Worm (Caenorhabditis elegans) whole organism, early embryonic: ENCODE data around the gene T27E7.5.

Experiments used
- ama-1 ChIP-seq: fragments of 150-350 bp; optimal IDR thresholded peaks from 2 replicates; lab custom pipeline; 2014
- ceh-36 ChIP-seq: sonication (generic microtip); optimal IDR thresholded peaks from 2 replicates; lab custom pipeline; 2016; ENCODE audit warnings: missing genetic modification characterization, inconsistent platforms, missing compliant biosample characterization
- flt-1 ChIP-seq: fragments of 200-800 bp; sonication (Bioruptor generic); IDR thresholded peaks from 2 replicates; pipeline ENCODE4 v1.3.6; 2022; ENCODE audit warnings: missing genetic modification characterization, missing compliant biosample characterization
- pes-1 ChIP-seq: fragments of 200-800 bp; sonication (Bioruptor generic); IDR thresholded peaks from 2 replicates; pipeline ENCODE4 v1.3.6; 2022; ENCODE audit warnings: missing genetic modification reagents, missing genetic modification characterization, missing compliant biosample characterization
- tbx-11 ChIP-seq: fragments of 200-800 bp; sonication (Bioruptor generic); IDR thresholded peaks from 2 replicates; pipeline ENCODE4 v1.3.6; 2022; ENCODE audit warnings: missing genetic modification characterization, missing compliant biosample characterization

ce11 chrIV:14572607-14573006, 35.6 kb downstream of the T27E7.5 start, which contains the start of gene glb-34:
- TF ChIP-seq ama-1 (no peak), tbx-11 (GFP tag; lab: Robert Waterston, UW) (no peak), flt-1 (GFP tag; lab: Robert Waterston, UW) (no peak), ceh-36 (tag; lab: Kevin White, UChicago) (no peak), pes-1 (GFP tag; lab: Robert Waterston, UW) (no peak)
